Worm (Caenorhabditis elegans): Measurements from ENCODE around the gene Y51H7BR.7.

Y51H7BR.7 gene

ce11 chrII:1519867-1520266, 5.5 kb downstream of the Y51H7BR.7 start:
- TF ChIP-seq lin-13 (GFP tag; optimal IDR thresholded peaks at IDR 0.05) (peak; percentile 40), nhr-77 (tag; optimal IDR thresholded peaks at IDR 0.05) (no peak), gmeb-1 (tag; optimal IDR thresholded peaks at IDR 0.05) (peak; percentile 20), nhr-129 (tag; optimal IDR thresholded peaks at IDR 0.05) (peak; percentile 14), unc-55 (GFP tag; optimal IDR thresholded peaks at IDR 0.05) (peak; percentile 41), lsy-2 (tag; optimal IDR thresholded peaks at IDR 0.05) (peak; percentile 18 to 41), F13H6.1 (tag; optimal IDR thresholded peaks at IDR 0.05) (peak; percentile 6), sem-4 (tag; optimal IDR thresholded peaks at IDR 0.05) (no peak), fos-1 (tag; optimal IDR thresholded peaks at IDR 0.05) (peak; percentile 27)

ce11 chrII:1518914-1519313, 6.5 kb downstream of the Y51H7BR.7 start, which contains the start of gene Y51H7BR.8:
Y51H7BR.8 (plus strand) TSS chrII:1519214.
- TF ChIP-seq nhr-10 (tag; optimal IDR thresholded peaks at IDR 0.05) (no peak), egl-27 (tag; optimal IDR thresholded peaks at IDR 0.05) (no peak), unc-62 (GFP tag; optimal IDR thresholded peaks at IDR 0.05) (no peak), nhr-6 (tag; optimal IDR thresholded peaks at IDR 0.05) (no peak), zag-1 (tag; optimal IDR thresholded peaks at IDR 0.05) (no peak), sem-4 (tag; optimal IDR thresholded peaks at IDR 0.05) (no peak), ZK546.5 (tag; optimal IDR thresholded peaks at IDR 0.05) (no peak), C34F6.9 (tag; optimal IDR thresholded peaks at IDR 0.05) (no peak), fos-1 (tag; optimal IDR thresholded peaks at IDR 0.05) (no peak)

ce11 chrII:1517354-1517753, 8.0 kb downstream of the Y51H7BR.7 start, which contains the start of gene math-45:
math-45 (minus strand) TSS chrII:1517454.
- TF ChIP-seq alr-1 (tag; optimal IDR thresholded peaks at IDR 0.05) (no peak), nhr-25 (tag; optimal IDR thresholded peaks at IDR 0.05) (no peak), aly-2 (tag; optimal IDR thresholded peaks at IDR 0.05) (no peak), nhr-77 (tag; optimal IDR thresholded peaks at IDR 0.05) (no peak), ceh-16 (tag; optimal IDR thresholded peaks at IDR 0.05) (no peak), unc-62 (GFP tag; optimal IDR thresholded peaks at IDR 0.05) (no peak), nhr-21 (tag; optimal IDR thresholded peaks at IDR 0.05) (no peak), sma-9 (GFP tag; optimal IDR thresholded peaks at IDR 0.05) (no peak), sma-9 (tag; optimal IDR thresholded peaks at IDR 0.05) (no peak), zag-1 (tag; optimal IDR thresholded peaks at IDR 0.05) (no peak), egl-27 (tag; optimal IDR thresholded peaks at IDR 0.05) (no peak), fos-1 (tag; optimal IDR thresholded peaks at IDR 0.05) (no peak), unc-55 (GFP tag; optimal IDR thresholded peaks at IDR 0.05) (no peak), ZK546.5 (tag; optimal IDR thresholded peaks at IDR 0.05) (no peak), unc-39 (tag; optimal IDR thresholded peaks at IDR 0.05) (no peak), sma-3 (GFP tag; optimal IDR thresholded peaks at IDR 0.05) (no peak), elt-1 (tag; optimal IDR thresholded peaks at IDR 0.05) (no peak), Y55F3AM.14 (GFP tag; optimal IDR thresholded peaks at IDR 0.05) (no peak), elt-3 (tag; optimal IDR thresholded peaks at IDR 0.05) (no peak)

- TF ChIP-seq crh-2 (tag; optimal IDR thresholded peaks at IDR 0.05) = no peak
These were observed 21.1 kb downstream of the Y51H7BR.7 start, which contains the start of gene fdgt-1 for ce11 chrII:1504266-1504665. fdgt-1 (plus strand) TSS chrII:1504566.

ce11 chrII:1503663-1504062, 21.7 kb downstream of the Y51H7BR.7 start:
- no peak for TF ChIP-seq nhr-77 (tag; optimal IDR thresholded peaks at IDR 0.05)
- no peak for TF ChIP-seq unc-39 (tag; optimal IDR thresholded peaks at IDR 0.05)
- peak; percentile 47 for TF ChIP-seq fos-1 (tag; optimal IDR thresholded peaks at IDR 0.05)

- peak; percentile 8 for TF ChIP-seq unc-55 (GFP tag; optimal IDR thresholded peaks at IDR 0.05)
- no peak for TF ChIP-seq ztf-1 (GFP tag; conservative IDR thresholded peaks at IDR 0.05)
- peak; percentile 37 to 87 for TF ChIP-seq mdl-1 (tag; optimal IDR thresholded peaks at IDR 0.05)
- no peak for TF ChIP-seq lin-39 (tag; optimal IDR thresholded peaks at IDR 0.05)
- no peak for TF ChIP-seq lin-11 (tag; optimal IDR thresholded peaks at IDR 0.05)
- no peak for TF ChIP-seq nhr-6 (tag; optimal IDR thresholded peaks at IDR 0.05)
- peak; percentile 38 for TF ChIP-seq C34F6.9 (tag; optimal IDR thresholded peaks at IDR 0.05)
- peak; percentile 96 for TF ChIP-seq nhr-129 (tag; optimal IDR thresholded peaks at IDR 0.05)
- TF ChIP-seq ceh-16 (tag; optimal IDR thresholded peaks at IDR 0.05) = no peak
- no peak for TF ChIP-seq mab-5 (tag; optimal IDR thresholded peaks at IDR 0.05)
- no peak for TF ChIP-seq lin-13 (GFP tag; optimal IDR thresholded peaks at IDR 0.05)
- TF ChIP-seq sma-9 (GFP tag; optimal IDR thresholded peaks at IDR 0.05) = peak; percentile 75
- TF ChIP-seq sma-9 (tag; optimal IDR thresholded peaks at IDR 0.05) = no peak
- peak in 1 of 2 experiments; percentile 56 for TF ChIP-seq lsy-2 (tag; optimal IDR thresholded peaks at IDR 0.05)
- no peak for TF ChIP-seq nhr-237 (tag; optimal IDR thresholded peaks at IDR 0.05)
- no peak for TF ChIP-seq dmd-4 (tag; optimal IDR thresholded peaks at IDR 0.05)
- TF ChIP-seq ceh-82 (tag; optimal IDR thresholded peaks at IDR 0.05) = no peak
- TF ChIP-seq egl-27 (tag; optimal IDR thresholded peaks at IDR 0.05) = no peak
- no peak for TF ChIP-seq peb-1 (tag; optimal IDR thresholded peaks at IDR 0.05)
- no peak for TF ChIP-seq zag-1 (tag; optimal IDR thresholded peaks at IDR 0.05)
- no peak for TF ChIP-seq ama-1 (optimal IDR thresholded peaks at IDR 0.05)
- TF ChIP-seq nhr-12 (tag; optimal IDR thresholded peaks at IDR 0.05) = no peak
- no peak for TF ChIP-seq sma-3 (GFP tag; optimal IDR thresholded peaks at IDR 0.05)
- TF ChIP-seq alr-1 (tag; optimal IDR thresholded peaks at IDR 0.05) = no peak
- TF ChIP-seq crh-2 (tag; optimal IDR thresholded peaks at IDR 0.05) = no peak
- TF ChIP-seq skn-1 (tag; optimal IDR thresholded peaks at IDR 0.05) = no peak
These were observed 23.6 kb downstream of the Y51H7BR.7 start for ce11 chrII:1501614-1502355.

All from whole organism, L2 larva.